Worm (Caenorhabditis elegans) whole organism, L3 larva: Measurements from ENCODE around the gene Y32B12B.2.

ENCODE experiments used
- R02D3.7 ChIP-seq: fragments of 150-350 bp; optimal IDR thresholded peaks from 2 replicates; lab custom pipeline; 2014; ENCODE audit warnings: missing biosample characterization, missing genetic modification characterization
- aly-2 ChIP-seq: fragments of 150-350 bp; optimal IDR thresholded peaks from 2 replicates; lab custom pipeline; 2014; ENCODE audit warnings: missing biosample characterization, missing genetic modification characterization
- ceh-16 ChIP-seq: sonication (generic microtip); optimal IDR thresholded peaks from 2 replicates; lab custom pipeline; 2017; ENCODE audit warnings: missing biosample characterization, missing genetic modification characterization
- ceh-28 ChIP-seq: fragments of 150-350 bp; optimal IDR thresholded peaks from 2 replicates; lab custom pipeline; 2014; ENCODE audit warnings: missing biosample characterization, missing genetic modification reagents, missing genetic modification characterization
- ceh-9 ChIP-seq: sonication (generic microtip); optimal IDR thresholded peaks from 2 replicates; lab custom pipeline; 2018; ENCODE audit warnings: missing biosample characterization, missing genetic modification characterization
- daf-12 ChIP-seq: fragments of 150-350 bp; optimal IDR thresholded peaks from 2 replicates; lab custom pipeline; 2014; ENCODE audit warnings: missing biosample characterization, missing genetic modification reagents, missing genetic modification characterization
- egl-27 ChIP-seq: sonication (generic microtip); optimal IDR thresholded peaks from 4 replicates; lab custom pipeline; 2017; ENCODE audit warnings: missing biosample characterization, missing genetic modification reagents, missing genetic modification characterization
- egl-5 ChIP-seq: fragments of 150-350 bp; optimal IDR thresholded peaks from 2 replicates; lab custom pipeline; 2017; ENCODE audit warnings: missing biosample characterization, missing genetic modification reagents, missing genetic modification characterization, inconsistent platforms
- eor-1 ChIP-seq, 2 experiments: fragments of 150-350 bp; optimal IDR thresholded peaks; 2 replicates each; lab custom pipeline; 2014 to 2018; ENCODE audit warnings: missing biosample characterization in 2 of 2, missing genetic modification characterization in 2 of 2
- fkh-10 ChIP-seq: sonication (generic microtip); optimal IDR thresholded peaks from 2 replicates; lab custom pipeline; 2017; ENCODE audit warnings: missing biosample characterization, missing genetic modification reagents, missing genetic modification characterization
- fkh-2 ChIP-seq: fragments of 150-350 bp; optimal IDR thresholded peaks from 2 replicates; lab custom pipeline; 2014; ENCODE audit warnings: missing biosample characterization, missing genetic modification reagents, missing genetic modification characterization
- fos-1 ChIP-seq: fragments of 150-350 bp; optimal IDR thresholded peaks from 2 replicates; lab custom pipeline; 2014; ENCODE audit warnings: missing biosample characterization, missing genetic modification characterization
- hmg-11 ChIP-seq: sonication (generic microtip); optimal IDR thresholded peaks from 2 replicates; lab custom pipeline; 2016; ENCODE audit warnings: missing genetic modification characterization, missing compliant biosample characterization
- lin-39 ChIP-seq: fragments of 150-350 bp; optimal IDR thresholded peaks from 2 replicates; lab custom pipeline; 2018; ENCODE audit warnings: missing biosample characterization, missing genetic modification reagents, missing genetic modification characterization
- lsy-12 ChIP-seq: sonication (generic microtip); optimal IDR thresholded peaks from 2 replicates; lab custom pipeline; 2016; ENCODE audit warnings: mild to moderate bottlenecking, missing genetic modification characterization, missing compliant biosample characterization
- mdl-1 ChIP-seq: fragments of 150-350 bp; optimal IDR thresholded peaks from 2 replicates; lab custom pipeline; 2014; ENCODE audit warnings: missing biosample characterization, missing genetic modification characterization
- mml-1 ChIP-seq: fragments of 150-350 bp; sonication (generic microtip); optimal IDR thresholded peaks from 3 replicates; lab custom pipeline; 2014; ENCODE audit warnings: missing biosample characterization, missing genetic modification characterization
- nhr-11 ChIP-seq: fragments of 150-350 bp; optimal IDR thresholded peaks from 2 replicates; lab custom pipeline; 2014; ENCODE audit warnings: missing biosample characterization, missing genetic modification characterization
- nhr-12 ChIP-seq: fragments of 150-350 bp; optimal IDR thresholded peaks from 2 replicates; lab custom pipeline; 2014; ENCODE audit warnings: missing biosample characterization, missing genetic modification characterization
- nhr-23 ChIP-seq: fragments of 150-350 bp; optimal IDR thresholded peaks from 2 replicates; lab custom pipeline; 2014; ENCODE audit warnings: missing biosample characterization, missing genetic modification reagents, missing genetic modification characterization
- nhr-28 ChIP-seq: fragments of 150-350 bp; optimal IDR thresholded peaks from 2 replicates; lab custom pipeline; 2014; ENCODE audit warnings: missing biosample characterization, missing genetic modification characterization
- nhr-43 ChIP-seq: sonication (generic microtip); optimal IDR thresholded peaks from 2 replicates; lab custom pipeline; 2016; ENCODE audit warnings: mild to moderate bottlenecking, missing genetic modification characterization, missing compliant biosample characterization; ENCODE audit not compliant: poor library complexity, severe bottlenecking
- nhr-67 ChIP-seq: fragments of 150-350 bp; optimal IDR thresholded peaks from 2 replicates; lab custom pipeline; 2014; ENCODE audit warnings: missing biosample characterization, missing genetic modification characterization
- nhr-76 ChIP-seq: fragments of 150-350 bp; sonication (generic microtip); optimal IDR thresholded peaks from 5 replicates; lab custom pipeline; 2014; ENCODE audit warnings: missing biosample characterization, missing genetic modification characterization
- nhr-77 ChIP-seq: fragments of 150-350 bp; optimal IDR thresholded peaks from 2 replicates; lab custom pipeline; 2014; ENCODE audit warnings: missing biosample characterization, missing genetic modification characterization
- pha-4 ChIP-seq: fragments of 150-350 bp; optimal IDR thresholded peaks from 2 replicates; lab custom pipeline; 2014; ENCODE audit warnings: missing biosample characterization, missing genetic modification reagents, missing genetic modification characterization
- pqm-1 ChIP-seq: fragments of 150-350 bp; optimal IDR thresholded peaks from 2 replicates; lab custom pipeline; 2017; ENCODE audit warnings: missing biosample characterization, missing genetic modification characterization, inconsistent platforms
- sea-2 ChIP-seq: fragments of 150-350 bp; sonication (generic microtip); optimal IDR thresholded peaks from 4 replicates; lab custom pipeline; 2014; ENCODE audit warnings: missing biosample characterization, missing genetic modification reagents, missing genetic modification characterization
- skn-1 ChIP-seq: fragments of 150-350 bp; optimal IDR thresholded peaks from 2 replicates; lab custom pipeline; 2014; ENCODE audit warnings: missing biosample characterization, missing genetic modification characterization
- snpc-4 ChIP-seq: fragments of 150-350 bp; optimal IDR thresholded peaks from 2 replicates; lab custom pipeline; 2014; ENCODE audit warnings: missing biosample characterization, missing genetic modification characterization
- unc-39 ChIP-seq: sonication (generic microtip); optimal IDR thresholded peaks from 4 replicates; lab custom pipeline; 2017; ENCODE audit warnings: missing biosample characterization, missing genetic modification characterization
- unc-62 ChIP-seq: fragments of 150-350 bp; sonication (generic microtip); optimal IDR thresholded peaks from 4 replicates; lab custom pipeline; 2014; ENCODE audit warnings: missing biosample characterization, missing genetic modification reagents, missing genetic modification characterization
- zag-1 ChIP-seq: fragments of 150-350 bp; optimal IDR thresholded peaks from 2 replicates; lab custom pipeline; 2014; ENCODE audit warnings: missing biosample characterization, missing genetic modification characterization

Gene Y32B12B.2

DNA sequence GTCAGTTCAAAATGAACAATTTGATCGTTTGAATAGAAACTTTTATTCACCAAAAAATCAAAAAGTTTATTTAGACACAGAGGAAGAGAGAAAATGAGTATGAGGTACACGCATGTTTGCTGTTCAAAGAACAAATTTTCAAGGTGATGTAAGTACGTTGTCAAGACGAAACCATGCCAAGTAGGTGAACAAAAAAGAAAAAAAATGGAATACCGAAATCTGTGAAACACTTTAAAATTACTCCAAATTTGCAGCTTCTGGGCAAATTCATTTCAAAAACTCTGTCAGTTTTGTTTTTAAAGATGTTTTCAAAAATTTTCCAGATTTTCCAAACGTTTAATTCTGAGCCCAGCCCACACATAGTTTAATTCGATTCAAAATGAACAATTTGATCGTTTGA, 42.2 kb downstream of the Y32B12B.2 start, which contains the start of gene nhr-271:
Gene nhr-271 (minus strand): TSS at position 101 of the 400 bp plus-strand sequence.
- TF ChIP-seq nhr-28 (tag; lab: Kevin White, UChicago) = no peak
- TF ChIP-seq, all 47 proteins: peak for 0

DNA sequence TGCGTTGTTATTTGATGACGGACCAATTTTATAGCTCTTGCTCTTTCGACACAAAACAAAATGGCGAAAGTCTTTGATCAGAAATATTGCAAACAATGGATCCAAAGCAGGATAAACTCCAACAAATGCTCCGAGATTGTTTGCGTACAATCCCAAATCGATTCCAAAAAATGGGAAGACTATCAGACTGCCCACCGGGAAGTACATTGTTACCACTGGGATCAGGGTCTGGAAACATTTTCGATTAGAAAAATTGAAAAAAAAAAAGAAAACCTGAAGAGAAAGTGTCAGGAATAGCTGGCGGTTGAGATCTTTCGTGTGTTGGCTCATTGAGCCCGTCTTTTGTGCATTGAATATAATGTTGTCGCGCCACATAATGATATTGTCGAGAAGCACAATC, 42.9 kb downstream of the Y32B12B.2 start:
- TF ChIP-seq mml-1 (no peak), pha-4 (tag; lab: Kevin White, UChicago) (no peak), sea-2 (GFP tag; lab: Kevin White, UChicago) (no peak), skn-1 (tag; lab: Kevin White, UChicago) (no peak), ceh-28 (no peak), nhr-23 (tag; lab: Kevin White, UChicago) (no peak), lin-39 (tag; lab: Kevin White, UChicago) (no peak), fkh-2 (tag; lab: Kevin White, UChicago) (no peak), nhr-11 (no peak), lsy-12 (tag; lab: Kevin White, UChicago) (no peak), egl-5 (tag; lab: Kevin White, UChicago) (no peak), nhr-12 (tag; lab: Kevin White, UChicago) (no peak), fos-1 (no peak), ceh-9 (no peak), ceh-16 (tag; lab: Kevin White, UChicago) (no peak), nhr-76 (tag; lab: Kevin White, UChicago) (no peak), zag-1 (no peak), egl-27 (tag; lab: Kevin White, UChicago) (no peak), unc-62 (GFP tag; lab: Kevin White, UChicago) (no peak)

DNA sequence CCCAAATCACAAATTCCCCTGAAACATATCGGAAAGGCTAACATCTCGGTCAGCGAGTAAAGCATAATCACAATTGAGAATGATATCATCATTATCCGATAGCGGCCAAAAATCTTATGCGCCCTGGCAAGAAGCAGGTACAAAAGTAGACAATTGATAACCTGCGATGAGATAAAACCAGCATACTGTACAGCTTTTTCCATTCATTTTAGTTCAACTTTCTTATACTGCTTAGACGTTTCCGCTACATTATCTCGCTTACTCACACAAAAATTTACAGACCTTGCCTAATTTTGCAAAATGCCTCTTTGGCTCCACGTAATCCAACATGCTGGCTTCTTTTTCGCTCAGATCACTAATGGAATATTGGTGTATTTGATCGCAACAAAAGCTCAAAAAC, 44.8 kb downstream of the Y32B12B.2 start, which contains the start of gene str-150:
Gene str-150 (plus strand): TSS at position 301 of the 400 bp plus-strand sequence.
- TF ChIP-seq pqm-1 (tag; lab: Kevin White, UChicago) = no peak
- no peak for TF ChIP-seq aly-2 (tag; lab: Kevin White, UChicago)
- TF ChIP-seq eor-1 (tag; optimal IDR thresholded peaks at IDR 0.05; lab: Kevin White, UChicago) = no peak
- no peak for TF ChIP-seq pha-4 (tag; lab: Kevin White, UChicago)
- TF ChIP-seq nhr-77 (tag; lab: Kevin White, UChicago) = no peak
- TF ChIP-seq nhr-67 (tag; lab: Kevin White, UChicago) = no peak
- TF ChIP-seq nhr-43 (tag; lab: Kevin White, UChicago) = no peak
- TF ChIP-seq R02D3.7 (tag; lab: Kevin White, UChicago) = no peak
- TF ChIP-seq fkh-10 (GFP tag; lab: Kevin White, UChicago) = no peak
- TF ChIP-seq egl-5 (tag; lab: Kevin White, UChicago) = no peak
- no peak for TF ChIP-seq ceh-16 (tag; lab: Kevin White, UChicago)
- no peak for TF ChIP-seq unc-62 (GFP tag; lab: Kevin White, UChicago)
- no peak for TF ChIP-seq fos-1
- TF ChIP-seq lin-39 (tag; lab: Kevin White, UChicago) = no peak

DNA sequence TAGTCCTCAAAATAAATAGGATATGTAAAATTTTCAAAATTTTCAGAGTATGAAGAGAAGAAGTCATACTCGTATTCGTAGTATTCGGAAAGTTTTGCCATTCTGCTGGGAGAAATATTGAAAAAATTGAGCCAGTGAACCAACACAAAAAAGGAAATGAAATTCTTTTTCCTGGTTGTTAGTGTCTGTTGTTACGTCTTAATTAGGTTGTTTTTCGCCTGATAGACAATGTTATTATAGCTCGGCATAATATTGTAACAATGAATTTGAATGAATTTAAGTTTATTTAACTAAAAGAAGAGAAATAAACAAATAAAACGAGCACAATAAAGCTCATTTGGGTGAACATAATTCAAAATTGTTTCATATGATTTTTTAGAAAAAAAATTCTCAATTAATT, 50.2 kb downstream of the Y32B12B.2 start, which contains the start of gene srw-73:
Gene srw-73 (minus strand): TSS at position 101 of the 400 bp plus-strand sequence.
- TF ChIP-seq snpc-4 (tag; lab: Kevin White, UChicago) (no peak), unc-39 (tag; lab: Kevin White, UChicago) (no peak), R02D3.7 (tag; lab: Kevin White, UChicago) (no peak), daf-12 (tag; lab: Kevin White, UChicago) (no peak), mdl-1 (tag; lab: Kevin White, UChicago) (no peak)

DNA sequence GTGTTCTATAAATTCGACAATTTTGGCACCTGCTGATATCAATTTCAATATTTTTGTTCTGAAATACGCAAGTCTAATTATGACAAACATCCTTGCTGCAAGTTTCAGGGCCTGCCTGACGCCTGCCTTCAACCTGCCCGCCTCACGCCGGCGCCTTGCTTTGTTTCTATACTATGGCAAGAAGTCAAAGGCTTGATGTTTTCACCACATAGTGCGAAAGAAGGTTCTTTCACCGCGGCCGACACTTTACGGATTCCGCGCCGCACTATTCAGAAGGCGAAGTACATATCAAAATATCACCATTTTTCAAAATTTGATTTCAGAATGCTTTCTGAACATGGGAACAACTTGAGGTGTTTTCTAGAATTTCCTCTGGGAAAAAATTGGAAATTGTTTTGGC, 51.3 kb downstream of the Y32B12B.2 start:
- TF ChIP-seq skn-1 (tag; lab: Kevin White, UChicago) (no peak), lsy-12 (tag; lab: Kevin White, UChicago) (no peak), pqm-1 (tag; lab: Kevin White, UChicago) (no peak), hmg-11 (tag; lab: Kevin White, UChicago) (no peak)
- TF ChIP-seq, all 47 proteins: peak for 0
